Worm (Caenorhabditis elegans): ENCODE results near the gene ceh-60.

DNA sequence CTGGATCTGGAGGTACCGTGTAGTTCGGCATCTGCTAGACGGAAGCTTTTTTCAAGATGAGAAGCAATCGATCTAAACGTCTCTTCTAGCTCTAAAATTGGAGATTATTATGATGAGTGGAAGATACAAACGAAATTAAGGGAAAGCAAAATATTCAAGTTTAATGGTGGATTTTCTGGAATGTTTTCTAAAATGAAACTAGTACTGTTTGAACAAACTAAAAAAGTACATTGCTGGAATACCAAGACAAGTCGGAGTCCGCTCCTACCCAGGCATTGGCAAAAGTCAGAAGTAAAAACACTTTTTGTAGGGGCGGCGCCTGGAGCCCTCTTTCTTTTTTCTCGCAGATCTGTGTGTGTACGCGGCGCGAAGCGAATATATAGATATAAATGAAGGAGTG is 45.2 kb downstream of the ceh-60 start, which contains the start of gene gar-1:
- TF ChIP-seq ceh-40 (GFP tag; IDR thresholded peaks at IDR 0.05), result no peak
- no peak for TF ChIP-seq snpc-4 (GFP tag; optimal IDR thresholded peaks at IDR 0.05)
- TF ChIP-seq snpc-4 (tag; optimal IDR thresholded peaks at IDR 0.05), result no peak
- no peak for TF ChIP-seq ama-1 (optimal IDR thresholded peaks at IDR 0.05)
- TF ChIP-seq ama-1 (GFP tag; optimal IDR thresholded peaks at IDR 0.05), result no peak
- no peak for TF ChIP-seq dpl-1 (GFP tag; optimal IDR thresholded peaks at IDR 0.05)
- TF ChIP-seq ets-4 (GFP tag; optimal IDR thresholded peaks at IDR 0.05), result no peak
- no peak for TF ChIP-seq Y56A3A.18 (GFP tag; IDR thresholded peaks at IDR 0.05)
- no peak for TF ChIP-seq attf-3 (GFP tag; conservative IDR thresholded peaks at IDR 0.05)
